Fruit fly (Drosophila melanogaster) whole organism, embryonic: ENCODE results near the gene PGAP1.
A peak's percentile ranks its signal among the peaks of the same experiment; 100 is the strongest.

ENCODE experiments used
- Asciz ChIP-seq: fragments of 200-800 bp; sonication (Bioruptor generic); optimal IDR thresholded peaks from 2 replicates; lab custom pipeline; 2017; ENCODE audit warnings: missing biosample characterization, mild to moderate bottlenecking, missing genetic modification characterization, missing genetic modification reagents
- BtbVII ChIP-seq: fragments of 200-800 bp; sonication (Bioruptor generic); optimal IDR thresholded peaks from 3 replicates; lab custom pipeline; 2017; ENCODE audit warnings: missing biosample characterization, mild to moderate bottlenecking, missing genetic modification characterization
- CG13424 ChIP-seq: fragments of 200-800 bp; sonication (Bioruptor generic); optimal IDR thresholded peaks from 2 replicates; lab custom pipeline; 2019; ENCODE audit warnings: missing biosample characterization, mild to moderate bottlenecking, missing genetic modification characterization, moderate library complexity
- CG13775 ChIP-seq: fragments of 200-800 bp; sonication (Bioruptor generic); optimal IDR thresholded peaks from 3 replicates; lab custom pipeline; 2017; ENCODE audit warnings: missing biosample characterization, mild to moderate bottlenecking, missing genetic modification characterization
- CG15479 ChIP-seq: fragments of 200-800 bp; sonication (Bioruptor generic); optimal IDR thresholded peaks from 3 replicates; lab custom pipeline; 2019; ENCODE audit warnings: missing biosample characterization, mild to moderate bottlenecking, missing genetic modification characterization, moderate library complexity
- CG15514 ChIP-seq: fragments of 200-800 bp; sonication (Bioruptor generic); optimal IDR thresholded peaks from 3 replicates; lab custom pipeline; 2017; ENCODE audit warnings: missing biosample characterization, missing genetic modification characterization, mild to moderate bottlenecking, moderate library complexity, missing genetic modification reagents
- CG17385 ChIP-seq: fragments of 200-800 bp; sonication (Bioruptor generic); optimal IDR thresholded peaks from 3 replicates; lab custom pipeline; 2018; ENCODE audit warnings: missing biosample characterization, mild to moderate bottlenecking, missing genetic modification characterization
- CG17568 ChIP-seq: fragments of 200-800 bp; sonication (Bioruptor generic); optimal IDR thresholded peaks from 2 replicates; lab custom pipeline; 2018; ENCODE audit warnings: missing biosample characterization, mild to moderate bottlenecking, missing genetic modification characterization, moderate library complexity
- CG2889 ChIP-seq: fragments of 200-800 bp; sonication (Bioruptor generic); IDR thresholded peaks from 3 replicates; pipeline ENCODE4 v1.3.6; 2022; ENCODE audit warnings: missing biosample characterization, missing genetic modification characterization
- CG4707 ChIP-seq: fragments of 200-800 bp; sonication (Bioruptor generic); optimal IDR thresholded peaks from 2 replicates; lab custom pipeline; 2018; ENCODE audit warnings: missing biosample characterization, mild to moderate bottlenecking, missing genetic modification characterization, moderate library complexity
- CG7786 ChIP-seq: fragments of 200-800 bp; sonication (Bioruptor generic); optimal IDR thresholded peaks from 2 replicates; lab custom pipeline; 2016; ENCODE audit warnings: missing biosample characterization, missing genetic modification characterization
- CG7963 ChIP-seq: fragments of 200-800 bp; sonication (Bioruptor generic); IDR thresholded peaks from 3 replicates; pipeline ENCODE4 v1.3.6; 2022; ENCODE audit warnings: missing biosample characterization, missing genetic modification characterization; ENCODE audit not compliant: partially characterized antibody
- CG8290 ChIP-seq, 3 experiments: fragments of 200-800 bp; sonication (Bioruptor generic); optimal IDR thresholded peaks; 2 replicates each; lab custom pipeline; 2016 to 2019; ENCODE audit warnings: missing biosample characterization in 3 of 3, missing genetic modification characterization in 3 of 3, mild to moderate bottlenecking in 2 of 3, moderate library complexity in 1 of 3
- CG9727 ChIP-seq: fragments of 200-800 bp; sonication (Bioruptor generic); optimal IDR thresholded peaks from 3 replicates; lab custom pipeline; 2017; ENCODE audit warnings: missing biosample characterization, mild to moderate bottlenecking, missing genetic modification characterization
- D ChIP-seq, 2 experiments: fragments of 200-800 bp in 1 of 2; fragments of >200 bp in 1 of 2; sonication (Bioruptor generic) in 1 of 2; optimal IDR thresholded peaks; 2 replicates in 1 of 2; 3 replicates in 1 of 2; lab custom pipeline; 2017; ENCODE audit warnings: mild to moderate bottlenecking in 1 of 2, missing biosample characterization in 1 of 2, missing genetic modification characterization in 1 of 2, missing genetic modification reagents in 1 of 2
- Dip3 ChIP-seq: fragments of 200-800 bp; sonication (Bioruptor generic); optimal IDR thresholded peaks from 3 replicates; lab custom pipeline; 2016; ENCODE audit warnings: missing biosample characterization, missing genetic modification characterization
- Drgx ChIP-seq: fragments of 200-800 bp; sonication (Bioruptor generic); IDR thresholded peaks from 2 replicates; pipeline ENCODE4 v1.3.6; 2022; ENCODE audit warnings: missing biosample characterization, missing genetic modification characterization
- Fer1 ChIP-seq: fragments of 200-800 bp; sonication (Bioruptor generic); optimal IDR thresholded peaks from 2 replicates; lab custom pipeline; 2017; ENCODE audit warnings: missing biosample characterization, mild to moderate bottlenecking, missing genetic modification characterization
- Hr78 ChIP-seq, 2 experiments: fragments of 200-800 bp in 1 of 2; fragments of >200 bp in 1 of 2; sonication (Bioruptor generic) in 1 of 2; optimal IDR thresholded peaks; 2 replicates each; lab custom pipeline; 2017 to 2019; ENCODE audit warnings: missing biosample characterization in 2 of 2, missing genetic modification characterization in 2 of 2, mild to moderate bottlenecking in 1 of 2, moderate library complexity in 1 of 2
- Lhr ChIP-seq: fragments of 200-800 bp; sonication (Bioruptor generic); optimal IDR thresholded peaks from 3 replicates; lab custom pipeline; 2017; ENCODE audit warnings: mild to moderate bottlenecking, missing biosample characterization, missing genetic modification reagents, missing genetic modification characterization
- MTF-1 ChIP-seq: fragments of 200-800 bp; sonication (Bioruptor generic); optimal IDR thresholded peaks from 2 replicates; lab custom pipeline; 2018; ENCODE audit warnings: missing biosample characterization, mild to moderate bottlenecking, missing genetic modification characterization, borderline replicate concordance
- Mes4 ChIP-seq: fragments of 200-800 bp; sonication (Bioruptor generic); optimal IDR thresholded peaks from 2 replicates; lab custom pipeline; 2016; ENCODE audit warnings: missing biosample characterization, missing genetic modification characterization
- Mrtf ChIP-seq: fragments of 200-800 bp; sonication (Bioruptor generic); IDR thresholded peaks from 3 replicates; pipeline ENCODE4 v1.3.6; 2022; ENCODE audit warnings: missing biosample characterization, missing genetic modification characterization
- Optix ChIP-seq: fragments of 200-800 bp; sonication (Bioruptor generic); IDR thresholded peaks from 3 replicates; pipeline ENCODE4 v1.3.6; 2022; ENCODE audit warnings: missing biosample characterization, missing genetic modification characterization
- PHDP ChIP-seq: fragments of 200-800 bp; sonication (Bioruptor generic); optimal IDR thresholded peaks from 3 replicates; lab custom pipeline; 2018; ENCODE audit warnings: missing biosample characterization, mild to moderate bottlenecking, missing genetic modification characterization, moderate library complexity
- Side ChIP-seq: fragments of 200-800 bp; sonication (Bioruptor generic); optimal IDR thresholded peaks from 2 replicates; lab custom pipeline; 2016; ENCODE audit warnings: missing biosample characterization, missing genetic modification characterization
- Stat92E ChIP-seq, 3 experiments: fragments of >200 bp in 2 of 3; fragments of 200-800 bp in 1 of 3; sonication (Bioruptor generic) in 1 of 3; optimal IDR thresholded peaks; 2 replicates each; lab custom pipeline; 2017 to 2019; ENCODE audit warnings: missing biosample characterization in 3 of 3, missing genetic modification characterization in 3 of 3, mild to moderate bottlenecking in 1 of 3, moderate library complexity in 1 of 3
- ac ChIP-seq: fragments of 200-800 bp; sonication (Bioruptor generic); optimal IDR thresholded peaks from 3 replicates; lab custom pipeline; 2017; ENCODE audit warnings: missing biosample characterization, mild to moderate bottlenecking, missing genetic modification characterization
- ap ChIP-seq: fragments of 200-800 bp; sonication (Bioruptor generic); IDR thresholded peaks from 2 replicates; pipeline ENCODE4 v1.3.6; 2022; ENCODE audit warnings: missing biosample characterization, missing genetic modification characterization
- ato ChIP-seq: fragments of 200-800 bp; sonication (Bioruptor generic); IDR thresholded peaks from 2 replicates; pipeline ENCODE4 v1.3.6; 2022; ENCODE audit warnings: missing biosample characterization, missing genetic modification characterization; ENCODE audit not compliant: partially characterized antibody
- bcd ChIP-seq: fragments of 200-800 bp; sonication (Bioruptor generic); optimal IDR thresholded peaks from 2 replicates; lab custom pipeline; 2017; ENCODE audit warnings: missing biosample characterization, mild to moderate bottlenecking, missing genetic modification characterization
- bowl ChIP-seq: fragments of 200-800 bp; sonication (Bioruptor generic); IDR thresholded peaks from 2 replicates; pipeline ENCODE4 v1.3.6; 2022; ENCODE audit warnings: missing biosample characterization, missing genetic modification characterization
- chinmo ChIP-seq: fragments of 200-800 bp; sonication (Bioruptor generic); IDR thresholded peaks from 4 replicates; pipeline ENCODE4 v1.3.6; 2022; ENCODE audit warnings: missing biosample characterization, missing genetic modification characterization; ENCODE audit not compliant: partially characterized antibody
- corto ChIP-seq: fragments of 200-800 bp; sonication (Bioruptor generic); optimal IDR thresholded peaks from 2 replicates; lab custom pipeline; 2016; ENCODE audit warnings: missing biosample characterization, mild to moderate bottlenecking, missing genetic modification characterization, moderate library complexity
- croc ChIP-seq: fragments of 200-800 bp; sonication (Bioruptor generic); conservative IDR thresholded peaks from 3 replicates; pipeline ENCODE4 v1.3.6; 2022; ENCODE audit warnings: missing biosample characterization, missing genetic modification characterization
- eyg ChIP-seq: fragments of 200-800 bp; sonication (Bioruptor generic); optimal IDR thresholded peaks from 3 replicates; lab custom pipeline; 2016; ENCODE audit warnings: missing biosample characterization, missing genetic modification characterization
- gsb-n ChIP-seq: fragments of 200-800 bp; sonication (Bioruptor generic); optimal IDR thresholded peaks from 3 replicates; lab custom pipeline; 2018; ENCODE audit warnings: missing biosample characterization, mild to moderate bottlenecking, missing genetic modification characterization
- knrl ChIP-seq: fragments of 200-800 bp; sonication (Bioruptor generic); IDR thresholded peaks from 3 replicates; pipeline ENCODE4 v1.3.6; 2022; ENCODE audit warnings: missing biosample characterization, missing genetic modification characterization; ENCODE audit not compliant: partially characterized antibody
- lilli ChIP-seq: fragments of 200-800 bp; sonication (Bioruptor generic); optimal IDR thresholded peaks from 3 replicates; lab custom pipeline; 2016; ENCODE audit warnings: missing biosample characterization, missing genetic modification characterization
- mld ChIP-seq: fragments of 200-800 bp; sonication (Bioruptor generic); IDR thresholded peaks from 3 replicates; pipeline ENCODE4 v1.3.6; 2022; ENCODE audit warnings: missing biosample characterization, missing genetic modification characterization; ENCODE audit not compliant: partially characterized antibody
- oc ChIP-seq: fragments of 200-800 bp; sonication (Bioruptor generic); optimal IDR thresholded peaks from 2 replicates; lab custom pipeline; 2018; ENCODE audit warnings: missing biosample characterization, mild to moderate bottlenecking, missing genetic modification characterization, moderate library complexity
- pros ChIP-seq: fragments of 200-800 bp; sonication (Bioruptor generic); optimal IDR thresholded peaks from 3 replicates; lab custom pipeline; 2019; ENCODE audit warnings: missing biosample characterization, mild to moderate bottlenecking, missing genetic modification characterization, moderate library complexity
- pzg ChIP-seq: fragments of 200-800 bp; sonication (Bioruptor generic); optimal IDR thresholded peaks from 3 replicates; lab custom pipeline; 2018; ENCODE audit warnings: missing biosample characterization, mild to moderate bottlenecking, missing genetic modification characterization, moderate library complexity
- sc ChIP-seq, 3 experiments: fragments of >200 bp in 2 of 3; fragments of 200-800 bp in 1 of 3; sonication (Bioruptor generic) in 1 of 3; optimal IDR thresholded peaks; 2 replicates in 2 of 3; 3 replicates in 1 of 3; lab custom pipeline; 2017; ENCODE audit warnings: mild to moderate bottlenecking in 1 of 3, missing biosample characterization in 1 of 3, missing genetic modification characterization in 1 of 3, missing genetic modification reagents in 1 of 3
- sisA ChIP-seq: fragments of 200-800 bp; sonication (Bioruptor generic); IDR thresholded peaks from 2 replicates; pipeline ENCODE4 v1.3.6; 2022; ENCODE audit warnings: missing biosample characterization, missing genetic modification characterization
- sug ChIP-seq: fragments of 200-800 bp; optimal IDR thresholded peaks from 2 replicates; lab custom pipeline; 2019; ENCODE audit warnings: missing biosample characterization, mild to moderate bottlenecking, missing genetic modification characterization, moderate library complexity

PGAP1 gene

DNA sequence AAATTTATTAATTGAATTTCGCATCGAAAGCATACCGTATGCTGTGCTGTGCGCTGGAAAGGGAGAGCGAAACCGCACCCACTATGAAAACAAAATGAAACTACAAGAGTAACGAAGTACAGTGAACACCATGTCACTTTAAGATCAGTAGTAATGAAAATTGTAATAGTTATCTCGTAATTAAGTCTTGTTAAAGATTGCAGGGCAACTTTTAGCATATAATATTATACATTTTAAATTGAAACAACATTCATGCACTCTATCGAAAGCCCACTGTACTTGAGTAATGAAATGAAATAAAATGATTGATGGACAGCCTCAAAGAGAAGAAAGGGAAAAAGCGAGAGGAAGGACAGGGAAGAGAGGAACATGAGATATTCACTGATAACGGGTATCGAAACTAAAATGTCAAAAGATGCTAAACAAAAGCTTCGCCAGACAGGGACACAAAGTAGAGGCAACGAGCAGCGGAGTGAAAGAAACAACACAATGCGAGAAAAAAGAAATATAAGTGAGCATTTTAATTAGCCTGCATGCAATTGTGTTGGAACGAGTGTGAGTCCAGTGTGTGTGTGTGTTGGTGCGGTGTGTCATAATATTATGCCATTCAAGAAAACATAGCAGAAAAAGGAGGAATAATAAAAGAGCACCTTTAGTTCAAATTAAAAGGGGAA, 46.1 kb upstream of the PGAP1 start (continued):
- TF ChIP-seq CG8290 (GFP tag; optimal IDR thresholded peaks at IDR 0.05; lab: Kevin White, UChicago), result peak; percentile 3
- TF ChIP-seq CG8290 (tag; optimal IDR thresholded peaks at IDR 0.05; lab: Kevin White, UChicago), result peak in 1 of 2 experiments; percentile 85
- TF ChIP-seq CG7786 (GFP tag; lab: Kevin White, UChicago), result peak; percentile 24
- peak; percentile 85 for TF ChIP-seq lilli (GFP tag; lab: Kevin White, UChicago)
- no peak for TF ChIP-seq mld (GFP tag; lab: Robert Waterston, UW)
- peak; percentile 65 for TF ChIP-seq croc (GFP tag; lab: Robert Waterston, UW)
- TF ChIP-seq bowl, result no peak
- peak; percentile 83 for TF ChIP-seq PHDP (tag; lab: Kevin White, UChicago)
- TF ChIP-seq CG15479 (GFP tag; lab: Kevin White, UChicago), result no peak
- TF ChIP-seq MTF-1 (GFP tag; lab: Kevin White, UChicago), result no peak
- TF ChIP-seq ato (GFP tag; lab: Robert Waterston, UW), result no peak
- peak; percentile 70 for TF ChIP-seq ap
- no peak for TF ChIP-seq CG7963 (GFP tag; lab: Robert Waterston, UW)
- TF ChIP-seq Stat92E (GFP tag; optimal IDR thresholded peaks at IDR 0.05; lab: Kevin White, UChicago), result no peak
- peak; percentile 18 for TF ChIP-seq bcd (GFP tag; lab: Kevin White, UChicago)
- peak; percentile 81 for TF ChIP-seq oc (tag; lab: Kevin White, UChicago)
- peak; percentile 51 for TF ChIP-seq corto (GFP tag; lab: Kevin White, UChicago)
- peak; percentile 76 for TF ChIP-seq Dip3
- peak; percentile 31 for TF ChIP-seq Side (GFP tag; lab: Kevin White, UChicago)
- peak; percentile 21 for TF ChIP-seq BtbVII
- TF ChIP-seq knrl (GFP tag; lab: Robert Waterston, UW), result no peak
- no peak for TF ChIP-seq sc (optimal IDR thresholded peaks at IDR 0.05; lab: Kevin White, UChicago)
- no peak for TF ChIP-seq sc (GFP tag; optimal IDR thresholded peaks at IDR 0.05; lab: Kevin White, UChicago)
- no peak for TF ChIP-seq chinmo (GFP tag; lab: Robert Waterston, UW)
- no peak for TF ChIP-seq Lhr (GFP tag; lab: Kevin White, UChicago)
- peak; percentile 8 for TF ChIP-seq Mes4 (GFP tag; lab: Kevin White, UChicago)
- peak; percentile 44 for TF ChIP-seq CG13775 (GFP tag; lab: Kevin White, UChicago)
- TF ChIP-seq CG4707, result peak; percentile 54
- TF ChIP-seq Drgx (GFP tag; lab: Robert Waterston, UW), result peak; percentile 89
- TF ChIP-seq Fer1 (GFP tag; lab: Kevin White, UChicago), result peak; percentile 81
- peak; percentile 58 for TF ChIP-seq CG15514
- no peak for TF ChIP-seq pros (GFP tag; lab: Kevin White, UChicago)
- TF ChIP-seq D (optimal IDR thresholded peaks at IDR 0.05; lab: Kevin White, UChicago), result no peak
- TF ChIP-seq D (GFP tag; optimal IDR thresholded peaks at IDR 0.05; lab: Kevin White, UChicago), result peak; percentile 47
- TF ChIP-seq pzg (GFP tag; lab: Kevin White, UChicago), result no peak
- TF ChIP-seq eyg (GFP tag; lab: Kevin White, UChicago), result no peak
- TF ChIP-seq CG13424 (tag; lab: Kevin White, UChicago), result peak; percentile 84
- no peak for TF ChIP-seq Optix (GFP tag; lab: Robert Waterston, UW)
- TF ChIP-seq gsb-n (tag; lab: Kevin White, UChicago), result peak; percentile 74
- peak; percentile 60 for TF ChIP-seq CG17385
- peak; percentile 71; the same call in 2 of the 3 replicates for TF ChIP-seq Mrtf (GFP tag; lab: Robert Waterston, UW)
- peak; percentile 75 for TF ChIP-seq sisA
- peak; percentile 26 for TF ChIP-seq sug
- no peak for TF ChIP-seq ac (GFP tag; lab: Kevin White, UChicago)
- peak; percentile 72; the same call in 2 of the 3 replicates for TF ChIP-seq CG2889
- peak; percentile 66 for TF ChIP-seq CG9727
- TF ChIP-seq Asciz (GFP tag; lab: Kevin White, UChicago), result peak; percentile 49
- TF ChIP-seq CG17568, result peak; percentile 60
- peak in 1 of 2 experiments; percentile 33 for TF ChIP-seq Hr78 (GFP tag; optimal IDR thresholded peaks at IDR 0.05; lab: Kevin White, UChicago)
